Worm (Caenorhabditis elegans) whole organism, early embryonic: ENCODE results near the gene T25B9.3.
"Not testable (repeated sequence)": the region's sequence is repeated elsewhere in the genome, so short reads cannot be mapped to it uniquely, and the experiment has no call there.

Experiments used
- B0310.2 ChIP-seq: sonication (generic microtip); optimal IDR thresholded peaks from 2 replicates; lab custom pipeline; 2016; ENCODE audit warnings: mild to moderate bottlenecking, missing genetic modification characterization, missing compliant biosample characterization
- F13C5.2 ChIP-seq: sonication (generic microtip); optimal IDR thresholded peaks from 2 replicates; lab custom pipeline; 2017; ENCODE audit warnings: mild to moderate bottlenecking, missing genetic modification characterization, inconsistent platforms, missing compliant biosample characterization
- aly-1 ChIP-seq: sonication (generic microtip); optimal IDR thresholded peaks from 2 replicates; lab custom pipeline; 2016; ENCODE audit warnings: missing genetic modification characterization, missing compliant biosample characterization
- ama-1 ChIP-seq: fragments of 150-350 bp; optimal IDR thresholded peaks from 2 replicates; lab custom pipeline; 2014
- ceh-13 ChIP-seq: fragments of 200-800 bp; sonication (Bioruptor generic); optimal IDR thresholded peaks from 2 replicates; lab custom pipeline; 2018; ENCODE audit warnings: mild to moderate bottlenecking, missing genetic modification characterization, missing compliant biosample characterization
- ceh-36 ChIP-seq: sonication (generic microtip); optimal IDR thresholded peaks from 2 replicates; lab custom pipeline; 2016; ENCODE audit warnings: missing genetic modification characterization, inconsistent platforms, missing compliant biosample characterization
- ets-7 ChIP-seq: sonication (generic microtip); optimal IDR thresholded peaks from 2 replicates; lab custom pipeline; 2016; ENCODE audit warnings: missing genotype, missing genetic modification characterization, missing compliant biosample characterization
- flt-1 ChIP-seq: fragments of 200-800 bp; sonication (Bioruptor generic); IDR thresholded peaks from 2 replicates; pipeline ENCODE4 v1.3.6; 2022; ENCODE audit warnings: missing genetic modification characterization, missing compliant biosample characterization
- hmbx-1 ChIP-seq: sonication (generic microtip); optimal IDR thresholded peaks from 2 replicates; lab custom pipeline; 2016; ENCODE audit warnings: mild to moderate bottlenecking, missing genetic modification characterization, missing compliant biosample characterization
- hmg-4 ChIP-seq: fragments of 200-800 bp; sonication (Bioruptor generic); optimal IDR thresholded peaks from 2 replicates; lab custom pipeline; 2018; ENCODE audit warnings: mild to moderate bottlenecking, missing genetic modification characterization, missing compliant biosample characterization
- hnd-1 ChIP-seq: sonication (generic microtip); optimal IDR thresholded peaks from 2 replicates; lab custom pipeline; 2016; ENCODE audit warnings: missing genetic modification characterization, missing compliant biosample characterization
- pes-1 ChIP-seq: fragments of 200-800 bp; sonication (Bioruptor generic); IDR thresholded peaks from 2 replicates; pipeline ENCODE4 v1.3.6; 2022; ENCODE audit warnings: missing genetic modification reagents, missing genetic modification characterization, missing compliant biosample characterization
- scrt-1 ChIP-seq: fragments of 200-800 bp; sonication (Bioruptor generic); IDR thresholded peaks from 2 replicates; pipeline ENCODE4 v1.3.6; 2022; ENCODE audit warnings: missing genetic modification characterization, missing compliant biosample characterization
- sea-1 ChIP-seq: fragments of 200-800 bp; sonication (Bioruptor generic); conservative IDR thresholded peaks from 2 replicates; pipeline ENCODE4 v1.3.6; 2022; ENCODE audit warnings: missing genetic modification characterization, missing compliant biosample characterization
- tbx-11 ChIP-seq: fragments of 200-800 bp; sonication (Bioruptor generic); IDR thresholded peaks from 2 replicates; pipeline ENCODE4 v1.3.6; 2022; ENCODE audit warnings: missing genetic modification characterization, missing compliant biosample characterization
- tbx-37 ChIP-seq: fragments of 200-800 bp; sonication (Bioruptor generic); conservative IDR thresholded peaks from 2 replicates; pipeline ENCODE4 v1.3.6; 2022; ENCODE audit warnings: missing genetic modification reagents, missing genetic modification characterization, missing compliant biosample characterization
- tra-4 ChIP-seq: sonication (generic microtip); optimal IDR thresholded peaks from 2 replicates; lab custom pipeline; 2017; ENCODE audit warnings: missing genetic modification characterization, missing compliant biosample characterization

Gene T25B9.3

ce11 chrIV:10718865-10719264 is 25.7 kb upstream of the T25B9.3 start:
- no peak for TF ChIP-seq flt-1
- TF ChIP-seq ceh-13 (GFP tag; lab: Kevin White, UChicago) = no peak
- no peak for TF ChIP-seq scrt-1 (GFP tag; lab: Robert Waterston, UW)
- TF ChIP-seq sea-1 = no peak
- no peak for TF ChIP-seq tbx-37 (GFP tag; lab: Robert Waterston, UW)
- no peak for TF ChIP-seq B0310.2 (tag; lab: Kevin White, UChicago)
- TF ChIP-seq tbx-11 (GFP tag; lab: Robert Waterston, UW) = no peak

- no peak for TF ChIP-seq tra-4
- no peak for TF ChIP-seq scrt-1 (GFP tag; lab: Robert Waterston, UW)
- TF ChIP-seq hmg-4 (GFP tag; lab: Kevin White, UChicago) = no peak
Measured at ce11 chrIV:10727734-10728133, 16.8 kb upstream of the T25B9.3 start, which contains the start of gene ZC168.2. Gene ZC168.2 (plus strand): TSS chrIV:10728034.

ce11 chrIV:10734527-10735436 is 9.8 kb upstream of the T25B9.3 start, which contains the start of the genes orc-5 and cyb-1:
Gene orc-5 (minus strand): TSS chrIV:10734588.
Gene cyb-1 (plus strand): TSS chrIV:10735216.
- TF ChIP-seq hmg-4 (GFP tag; lab: Kevin White, UChicago) (no peak), sea-1 (no peak), tbx-37 (GFP tag; lab: Robert Waterston, UW) (no peak), tra-4 (no peak), ets-7 (tag; lab: Kevin White, UChicago) (no peak), scrt-1 (GFP tag; lab: Robert Waterston, UW) (no peak), aly-1 (tag; lab: Kevin White, UChicago) (no peak), pes-1 (GFP tag; lab: Robert Waterston, UW) (no peak), B0310.2 (tag; lab: Kevin White, UChicago) (no peak), ama-1 (lab: Kevin White, UChicago) (no peak), flt-1 (no peak), ceh-13 (GFP tag; lab: Kevin White, UChicago) (no peak), tbx-11 (GFP tag; lab: Robert Waterston, UW) (no peak), F13C5.2 (tag; lab: Kevin White, UChicago) (no peak), hnd-1 (no peak)

ce11 chrIV:10737011-10737553 is 7.5 kb upstream of the T25B9.3 start, which contains the start of gene grl-21:
Gene grl-21 (plus strand): TSS chrIV:10737474.
- TF ChIP-seq flt-1 (no peak), B0310.2 (tag; lab: Kevin White, UChicago) (no peak), ets-7 (tag; lab: Kevin White, UChicago) (no peak), ama-1 (lab: Kevin White, UChicago) (peak; percentile 41)

- no peak for TF ChIP-seq hmbx-1 (tag; lab: Kevin White, UChicago)
- TF ChIP-seq ceh-13 (GFP tag; lab: Kevin White, UChicago) = no peak
- no peak for TF ChIP-seq sea-1
- TF ChIP-seq pes-1 (GFP tag; lab: Robert Waterston, UW) = no peak
- TF ChIP-seq tbx-37 (GFP tag; lab: Robert Waterston, UW) = no peak
- TF ChIP-seq flt-1 = no peak
- no peak for TF ChIP-seq ama-1 (lab: Kevin White, UChicago)
- no peak for TF ChIP-seq aly-1 (tag; lab: Kevin White, UChicago)
- no peak for TF ChIP-seq tra-4
- TF ChIP-seq ceh-36 (tag; lab: Kevin White, UChicago) = no peak
- no peak for TF ChIP-seq scrt-1 (GFP tag; lab: Robert Waterston, UW)
- no peak for TF ChIP-seq hnd-1
- no peak for TF ChIP-seq ets-7 (tag; lab: Kevin White, UChicago)
- TF ChIP-seq B0310.2 (tag; lab: Kevin White, UChicago) = no peak
- no peak for TF ChIP-seq tbx-11 (GFP tag; lab: Robert Waterston, UW)
Measured at ce11 chrIV:10738328-10738727, 6.2 kb upstream of the T25B9.3 start, which contains the start of gene ssp-34. Gene ssp-34 (minus strand): TSS chrIV:10738602.

ce11 chrIV:10745332-10745731 is 757 bp downstream of the T25B9.3 start:
- TF ChIP-seq ceh-36 (tag; lab: Kevin White, UChicago) (peak; percentile 6), hnd-1 (no peak)

ce11 chrIV:10750041-10750440 is 5.5 kb downstream of the T25B9.3 start, which contains the start of gene T25B9.1:
Gene T25B9.1 (minus strand): TSS chrIV:10750141.
- no peak for TF ChIP-seq hmg-4 (GFP tag; lab: Kevin White, UChicago)
- TF ChIP-seq hnd-1 = no peak
- TF ChIP-seq sea-1 = no peak
- no peak for TF ChIP-seq ceh-36 (tag; lab: Kevin White, UChicago)
- TF ChIP-seq flt-1 = no peak
- TF ChIP-seq tbx-37 (GFP tag; lab: Robert Waterston, UW) = no peak
- TF ChIP-seq ceh-13 (GFP tag; lab: Kevin White, UChicago) = no peak
- no peak for TF ChIP-seq F13C5.2 (tag; lab: Kevin White, UChicago)
- no peak for TF ChIP-seq pes-1 (GFP tag; lab: Robert Waterston, UW)

ce11 chrIV:10751740-10752139 is 7.2 kb downstream of the T25B9.3 start, which contains the start of gene T25B9.2:
Gene T25B9.2 (minus strand): TSS chrIV:10751840.
- TF ChIP-seq hnd-1; ama-1 (lab: Kevin White, UChicago); scrt-1 (GFP tag; lab: Robert Waterston, UW): not testable (repeated sequence)
